Worm (Caenorhabditis elegans) whole organism, L4/young adult: ENCODE results near the gene wbp-2.

Source experiments
- W03F9.2 ChIP-seq: fragments of 150-350 bp; optimal IDR thresholded peaks from 2 replicates; lab custom pipeline; 2014; ENCODE audit warnings: missing biosample characterization, missing genetic modification characterization
- him-1 ChIP-seq: sonication (generic microtip); optimal IDR thresholded peaks from 2 replicates; lab custom pipeline; 2016; ENCODE audit warnings: missing genotype, missing genetic modification reagents, missing genetic modification characterization, missing compliant biosample characterization

DNA sequence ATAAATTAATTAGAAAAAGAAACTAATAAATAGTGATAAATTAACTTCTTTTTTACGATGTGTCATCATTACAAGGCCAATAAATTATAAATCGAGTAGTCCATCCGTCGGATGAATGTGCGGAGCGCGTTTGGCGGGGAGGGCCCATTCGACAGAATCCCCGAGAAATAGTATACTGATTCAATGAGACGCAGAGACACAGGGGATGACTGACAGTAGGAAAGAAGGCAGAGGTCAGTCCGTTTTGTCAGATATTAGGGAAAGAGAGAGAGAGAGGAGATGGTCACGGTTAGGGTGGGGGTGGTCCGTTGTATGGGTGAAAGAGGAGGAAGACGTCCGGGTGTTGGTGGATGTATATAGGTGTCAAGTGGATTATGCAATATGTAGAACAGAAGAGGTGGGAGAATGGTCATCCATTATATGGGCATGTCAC is 20.9 kb upstream of the wbp-2 start:
- TF ChIP-seq him-1 (tag; lab: Kevin White, UChicago), result no peak
- no peak for TF ChIP-seq W03F9.2 (tag; lab: Kevin White, UChicago)
